Fruit fly (Drosophila melanogaster): ENCODE measurements around the gene GMF.

GMF gene

dm6 chr2L:16299466-16300311 lies 3.1 kb downstream of the GMF start, which contains the start of the genes heix and CG17328 (continued):
- TF ChIP-seq CG16813 (GFP tag; IDR thresholded peaks at IDR 0.05; ENCODE audit: partially characterized antibody) (no peak), peb (GFP tag; IDR thresholded peaks at IDR 0.05) (0 out of 2 replicates have a peak, but pooled peaks have one; percentile 24), Dek (tag; optimal IDR thresholded peaks at IDR 0.05) (peak; percentile 76), B-H2 (GFP tag; optimal IDR thresholded peaks at IDR 0.05) (peak; percentile 73), Fer3 (tag; optimal IDR thresholded peaks at IDR 0.05) (peak; percentile 78), CG6683 (GFP tag; optimal IDR thresholded peaks at IDR 0.05) (no peak), Xbp1 (GFP tag; optimal IDR thresholded peaks at IDR 0.05) (peak; percentile 81), CG32772 (GFP tag; IDR thresholded peaks at IDR 0.05) (peak; percentile 81), CG1529 (GFP tag; optimal IDR thresholded peaks at IDR 0.05) (peak; percentile 100), MTF-1 (GFP tag; optimal IDR thresholded peaks at IDR 0.05; ENCODE audit: borderline replicate concordance) (no peak), vnd (GFP tag; IDR thresholded peaks at IDR 0.05; ENCODE audit: partially characterized antibody) (no peak), ewg (GFP tag; optimal IDR thresholded peaks at IDR 0.05) (peak; percentile 48), HmgZ (tag; optimal IDR thresholded peaks at IDR 0.05) (peak; percentile 30), Nf-YB (GFP tag; optimal IDR thresholded peaks at IDR 0.05) (peak; percentile 43), gsb-n (tag; optimal IDR thresholded peaks at IDR 0.05) (peak; percentile 50), CG1024 (GFP tag; IDR thresholded peaks at IDR 0.05) (peak; percentile 64; the same call in 1 of the 2 replicates), sob (GFP tag; IDR thresholded peaks at IDR 0.05) (peak; percentile 68), CG18619 (GFP tag; optimal IDR thresholded peaks at IDR 0.05) (peak; percentile 70), CG12219 (GFP tag; optimal IDR thresholded peaks at IDR 0.05) (peak; percentile 44), D (optimal IDR thresholded peaks at IDR 0.05) (no peak), D (GFP tag; optimal IDR thresholded peaks at IDR 0.05) (peak; percentile 50), PHDP (tag; optimal IDR thresholded peaks at IDR 0.05) (peak; percentile 78), pan (optimal IDR thresholded peaks at IDR 0.05) (no peak), pan (GFP tag; optimal IDR thresholded peaks at IDR 0.05 in 1 of 2, IDR thresholded peaks at IDR 0.05 in 1 of 2) (peak in 1 of 2 experiments; percentile 65), shn (GFP tag; optimal IDR thresholded peaks at IDR 0.05) (peak; percentile 58), CG12071 (GFP tag; optimal IDR thresholded peaks at IDR 0.05) (no peak), Oli (tag; optimal IDR thresholded peaks at IDR 0.05) (no peak), nmo (GFP tag; optimal IDR thresholded peaks at IDR 0.05) (peak; percentile 81), CG11093 (GFP tag; IDR thresholded peaks at IDR 0.05) (peak; percentile 61; the same call in 2 of the 3 replicates), HHEX (GFP tag; optimal IDR thresholded peaks at IDR 0.05) (peak; percentile 41), yki (optimal IDR thresholded peaks at IDR 0.05) (no peak), CG6813 (GFP tag; optimal IDR thresholded peaks at IDR 0.05) (no peak), pum (GFP tag; optimal IDR thresholded peaks at IDR 0.05) (peak; percentile 70), NFAT (GFP tag; IDR thresholded peaks at IDR 0.05) (peak; percentile 84), CG30020 (tag; optimal IDR thresholded peaks at IDR 0.05) (peak; percentile 64), CG2120 (GFP tag; optimal IDR thresholded peaks at IDR 0.05) (peak; percentile 87), ro (GFP tag; IDR thresholded peaks at IDR 0.05) (no peak), slou (GFP tag; optimal IDR thresholded peaks at IDR 0.05) (peak; percentile 75), CG16815 (GFP tag; optimal IDR thresholded peaks at IDR 0.05) (peak; percentile 67), CG13624 (GFP tag; optimal IDR thresholded peaks at IDR 0.05) (peak; percentile 60), Oaz (GFP tag; IDR thresholded peaks at IDR 0.05) (peak; percentile 17; the same call in 1 of the 2 replicates), sima (GFP tag; optimal IDR thresholded peaks at IDR 0.05) (no peak), CG32767 (GFP tag; IDR thresholded peaks at IDR 0.05) (no peak; the same call in 1 of the 2 replicates), dati (GFP tag; IDR thresholded peaks at IDR 0.05) (no peak), CG8944 (GFP tag; optimal IDR thresholded peaks at IDR 0.05) (peak; percentile 57), ase (GFP tag; IDR thresholded peaks at IDR 0.05) (no peak; the same call in 1 of the 3 replicates), vfl (GFP tag; optimal IDR thresholded peaks at IDR 0.05) (no peak), CG6654 (GFP tag; optimal IDR thresholded peaks at IDR 0.05) (no peak), Sin3A (optimal IDR thresholded peaks at IDR 0.05) (peak; percentile 80), oc (tag; optimal IDR thresholded peaks at IDR 0.05) (no peak)

Measured in whole organism, embryonic.